Fruit fly (Drosophila melanogaster): ENCODE results near the gene kat80.

DNA sequence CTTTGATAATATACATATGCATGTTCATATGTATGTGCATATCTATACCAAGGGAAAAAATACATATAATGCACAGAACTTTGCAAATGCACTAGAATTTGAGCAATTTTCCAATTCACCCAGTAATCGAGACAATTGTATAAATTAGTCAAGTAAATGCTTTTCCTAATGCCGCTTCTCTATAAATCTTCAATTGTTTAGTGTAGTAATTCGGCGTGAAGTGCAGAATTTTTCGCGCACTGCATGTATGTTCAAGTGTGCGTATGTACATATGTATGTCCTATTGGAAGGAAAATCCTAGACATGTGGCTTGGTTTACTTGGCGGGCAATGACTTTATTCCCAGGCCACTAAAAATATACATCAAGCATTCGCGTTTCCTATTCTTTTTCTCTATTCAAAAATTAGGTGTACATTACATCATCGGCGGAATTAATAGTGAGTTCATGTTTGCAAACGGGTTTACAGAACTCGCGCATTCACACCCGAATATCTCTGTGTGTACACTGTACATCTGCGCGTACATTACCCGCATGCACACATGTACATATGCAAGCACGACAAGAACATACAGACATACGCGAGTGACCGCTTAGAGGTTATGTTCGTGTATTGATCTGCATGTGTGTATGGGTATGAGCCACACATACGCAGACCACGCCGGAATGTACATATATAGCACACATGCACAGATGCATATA lies 43.0 kb upstream of the kat80 start:
- TF ChIP-seq pan (optimal IDR thresholded peaks at IDR 0.05), result no peak
- no peak for TF ChIP-seq psq (optimal IDR thresholded peaks at IDR 0.05)
- TF ChIP-seq usp (GFP tag; optimal IDR thresholded peaks at IDR 0.05), result no peak

Measured in whole organism.